Worm (Caenorhabditis elegans): Measurements from ENCODE around the gene K06H6.5.
A peak's percentile ranks its signal among the peaks of the same experiment; 100 is the strongest.

The K06H6.5 gene

ce11 chrV:619054-619453 lies 42.9 kb downstream of the K06H6.5 start, which contains the start of gene F48G7.4 (continued):
- TF ChIP-seq blmp-1 (tag; optimal IDR thresholded peaks at IDR 0.05; ENCODE audit: insufficient read depth) (no peak), nhr-25 (tag; optimal IDR thresholded peaks at IDR 0.05) (peak; percentile 51), nhr-129 (tag; optimal IDR thresholded peaks at IDR 0.05) (peak; percentile 67), gmeb-1 (tag; optimal IDR thresholded peaks at IDR 0.05) (peak; percentile 8), lin-13 (GFP tag; optimal IDR thresholded peaks at IDR 0.05) (peak; percentile 44), aly-2 (tag; optimal IDR thresholded peaks at IDR 0.05) (no peak), C34F6.9 (tag; optimal IDR thresholded peaks at IDR 0.05) (peak; percentile 88), Y55F3AM.14 (GFP tag; optimal IDR thresholded peaks at IDR 0.05) (peak; percentile 68), ZK546.5 (tag; optimal IDR thresholded peaks at IDR 0.05) (no peak), nhr-21 (tag; optimal IDR thresholded peaks at IDR 0.05) (peak; percentile 53), egl-27 (tag; optimal IDR thresholded peaks at IDR 0.05) (peak; percentile 82), F13H6.1 (tag; optimal IDR thresholded peaks at IDR 0.05) (peak; percentile 74), dmd-4 (tag; optimal IDR thresholded peaks at IDR 0.05) (no peak), sma-9 (GFP tag; optimal IDR thresholded peaks at IDR 0.05) (peak; percentile 91), sma-9 (tag; optimal IDR thresholded peaks at IDR 0.05) (no peak), fos-1 (tag; optimal IDR thresholded peaks at IDR 0.05) (peak; percentile 79), lin-39 (tag; optimal IDR thresholded peaks at IDR 0.05) (no peak), nhr-6 (tag; optimal IDR thresholded peaks at IDR 0.05) (peak; percentile 87), nhr-237 (tag; optimal IDR thresholded peaks at IDR 0.05) (no peak), nhr-23 (tag; optimal IDR thresholded peaks at IDR 0.05) (no peak), unc-62 (GFP tag; optimal IDR thresholded peaks at IDR 0.05) (peak; percentile 58)

ce11 chrV:620987-621386 lies 44.8 kb downstream of the K06H6.5 start:
- TF ChIP-seq peb-1 (tag; optimal IDR thresholded peaks at IDR 0.05): no peak
- TF ChIP-seq blmp-1 (tag; optimal IDR thresholded peaks at IDR 0.05; ENCODE audit: insufficient read depth): no peak
- TF ChIP-seq aly-2 (tag; optimal IDR thresholded peaks at IDR 0.05): no peak
- no peak for TF ChIP-seq lsy-2 (tag; optimal IDR thresholded peaks at IDR 0.05)
- TF ChIP-seq elt-1 (tag; optimal IDR thresholded peaks at IDR 0.05): no peak
- no peak for TF ChIP-seq ama-1 (optimal IDR thresholded peaks at IDR 0.05)
- no peak for TF ChIP-seq nhr-237 (tag; optimal IDR thresholded peaks at IDR 0.05)
- no peak for TF ChIP-seq lin-11 (tag; optimal IDR thresholded peaks at IDR 0.05)
- no peak for TF ChIP-seq mbf-1 (tag; optimal IDR thresholded peaks at IDR 0.05)
- no peak for TF ChIP-seq nhr-10 (tag; optimal IDR thresholded peaks at IDR 0.05)
- TF ChIP-seq R02D3.7 (tag; optimal IDR thresholded peaks at IDR 0.05): no peak
- TF ChIP-seq ZK546.5 (tag; optimal IDR thresholded peaks at IDR 0.05): no peak
- TF ChIP-seq nhr-6 (tag; optimal IDR thresholded peaks at IDR 0.05): no peak
- no peak for TF ChIP-seq nhr-23 (tag; optimal IDR thresholded peaks at IDR 0.05)
- no peak for TF ChIP-seq egl-27 (tag; optimal IDR thresholded peaks at IDR 0.05)
- TF ChIP-seq sem-4 (tag; optimal IDR thresholded peaks at IDR 0.05): no peak
- TF ChIP-seq unc-55 (GFP tag; optimal IDR thresholded peaks at IDR 0.05): no peak
- no peak for TF ChIP-seq elt-3 (tag; optimal IDR thresholded peaks at IDR 0.05)

DNA sequence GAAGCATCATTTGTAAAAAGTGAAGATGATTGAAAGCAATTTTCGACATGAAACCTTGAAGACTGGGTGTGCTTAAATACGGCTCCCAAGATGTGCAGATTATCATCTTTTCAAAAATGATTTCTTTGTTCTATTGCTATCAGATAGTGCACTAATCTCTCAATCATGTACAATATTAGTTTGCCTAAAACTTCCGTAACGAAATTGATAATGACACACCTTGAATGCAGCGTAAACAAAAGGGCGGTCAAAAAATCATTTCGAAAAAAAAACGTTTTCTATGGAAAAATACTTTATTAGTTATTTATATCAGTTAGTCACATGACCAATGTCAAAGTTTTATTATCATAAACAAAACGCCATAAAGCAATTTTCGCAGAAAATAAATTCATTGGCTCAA lies 46.7 kb downstream of the K06H6.5 start, which contains the start of gene F48G7.5:
TSS of gene F48G7.5 (minus strand) at position 34 of the 400 bp plus-strand sequence.
- TF ChIP-seq C34F6.9 (tag; optimal IDR thresholded peaks at IDR 0.05) (no peak), ama-1 (optimal IDR thresholded peaks at IDR 0.05) (no peak), ceh-82 (tag; optimal IDR thresholded peaks at IDR 0.05) (no peak), skn-1 (tag; optimal IDR thresholded peaks at IDR 0.05) (no peak), nhr-11 (tag; optimal IDR thresholded peaks at IDR 0.05) (no peak), unc-62 (GFP tag; optimal IDR thresholded peaks at IDR 0.05) (no peak), egl-27 (tag; optimal IDR thresholded peaks at IDR 0.05) (no peak), Y55F3AM.14 (GFP tag; optimal IDR thresholded peaks at IDR 0.05) (no peak), ceh-16 (tag; optimal IDR thresholded peaks at IDR 0.05) (no peak), mab-5 (tag; optimal IDR thresholded peaks at IDR 0.05) (no peak), nhr-21 (tag; optimal IDR thresholded peaks at IDR 0.05) (no peak), nhr-12 (tag; optimal IDR thresholded peaks at IDR 0.05) (no peak), nhr-6 (tag; optimal IDR thresholded peaks at IDR 0.05) (no peak), nhr-25 (tag; optimal IDR thresholded peaks at IDR 0.05) (no peak), sma-3 (GFP tag; optimal IDR thresholded peaks at IDR 0.05) (no peak), crh-2 (tag; optimal IDR thresholded peaks at IDR 0.05) (no peak), nhr-10 (tag; optimal IDR thresholded peaks at IDR 0.05) (no peak), nhr-237 (tag; optimal IDR thresholded peaks at IDR 0.05) (no peak)
